Fruit fly (Drosophila melanogaster) whole organism, embryonic: ENCODE data around the gene CAHbeta.

Experiments
- BtbVII ChIP-seq: fragments of 200-800 bp; sonication (Bioruptor generic); optimal IDR thresholded peaks from 3 replicates; lab custom pipeline; 2017; ENCODE audit warnings: missing biosample characterization, mild to moderate bottlenecking, missing genetic modification characterization
- CG10543 ChIP-seq: fragments of 200-800 bp; sonication (Bioruptor generic); optimal IDR thresholded peaks from 3 replicates; lab custom pipeline; 2017; ENCODE audit warnings: missing biosample characterization, mild to moderate bottlenecking, missing genetic modification characterization, moderate library complexity
- CG12769 ChIP-seq: fragments of 200-800 bp; sonication (Bioruptor generic); optimal IDR thresholded peaks from 2 replicates; lab custom pipeline; 2019; ENCODE audit warnings: missing biosample characterization, mild to moderate bottlenecking, missing genetic modification characterization, moderate library complexity
- CG13894 ChIP-seq: fragments of 200-800 bp; sonication (Bioruptor generic); optimal IDR thresholded peaks from 3 replicates; lab custom pipeline; 2018; ENCODE audit warnings: missing biosample characterization, mild to moderate bottlenecking, missing genetic modification characterization, moderate library complexity
- CG16815 ChIP-seq: fragments of 200-800 bp; sonication (Bioruptor generic); optimal IDR thresholded peaks from 3 replicates; lab custom pipeline; 2017; ENCODE audit warnings: missing biosample characterization, mild to moderate bottlenecking, missing genetic modification characterization
- CG17186 ChIP-seq: fragments of 200-800 bp; sonication (Bioruptor generic); optimal IDR thresholded peaks from 3 replicates; lab custom pipeline; 2017; ENCODE audit warnings: missing biosample characterization, missing genetic modification reagents, missing genetic modification characterization
- CG17568 ChIP-seq: fragments of 200-800 bp; sonication (Bioruptor generic); optimal IDR thresholded peaks from 2 replicates; lab custom pipeline; 2018; ENCODE audit warnings: missing biosample characterization, mild to moderate bottlenecking, missing genetic modification characterization, moderate library complexity
- CG17912 ChIP-seq: fragments of 200-800 bp; sonication (Bioruptor generic); optimal IDR thresholded peaks from 2 replicates; lab custom pipeline; 2018; ENCODE audit warnings: missing biosample characterization, mild to moderate bottlenecking, missing genetic modification characterization
- CG18262 ChIP-seq: fragments of 200-800 bp; optimal IDR thresholded peaks from 3 replicates; lab custom pipeline; 2019; ENCODE audit warnings: missing biosample characterization, mild to moderate bottlenecking, missing genetic modification characterization, moderate library complexity
- CG32532 ChIP-seq: fragments of 200-800 bp; sonication (Bioruptor generic); IDR thresholded peaks from 2 replicates; pipeline ENCODE4 v1.3.6; 2022; ENCODE audit warnings: missing biosample characterization, missing genetic modification characterization
- CG32772 ChIP-seq: fragments of 200-800 bp; sonication (Bioruptor generic); IDR thresholded peaks from 2 replicates; pipeline ENCODE4 v1.3.6; 2022; ENCODE audit warnings: missing biosample characterization, missing genetic modification characterization
- CG3407 ChIP-seq: fragments of 200-800 bp; sonication (Bioruptor generic); optimal IDR thresholded peaks from 2 replicates; lab custom pipeline; 2018; ENCODE audit warnings: missing biosample characterization, mild to moderate bottlenecking, missing genetic modification characterization
- CG4282 ChIP-seq: fragments of 200-800 bp; sonication (Bioruptor generic); optimal IDR thresholded peaks from 2 replicates; lab custom pipeline; 2016; ENCODE audit warnings: missing biosample characterization, missing genetic modification characterization
- CG4328 ChIP-seq: fragments of 200-800 bp; sonication (Bioruptor generic); optimal IDR thresholded peaks from 3 replicates; lab custom pipeline; 2017; ENCODE audit warnings: missing biosample characterization, missing genetic modification reagents, missing genetic modification characterization
- CG4404 ChIP-seq: fragments of 200-800 bp; sonication (Bioruptor generic); IDR thresholded peaks from 2 replicates; pipeline ENCODE4 v1.3.6; 2022; ENCODE audit warnings: missing biosample characterization, missing genetic modification characterization
- CG6765 ChIP-seq: fragments of 200-800 bp; sonication (Bioruptor generic); optimal IDR thresholded peaks from 3 replicates; lab custom pipeline; 2017; ENCODE audit warnings: missing biosample characterization, mild to moderate bottlenecking, missing genetic modification characterization
- CG7786 ChIP-seq: fragments of 200-800 bp; sonication (Bioruptor generic); optimal IDR thresholded peaks from 2 replicates; lab custom pipeline; 2016; ENCODE audit warnings: missing biosample characterization, missing genetic modification characterization
- CG8359 ChIP-seq: fragments of 200-800 bp; sonication (Bioruptor generic); optimal IDR thresholded peaks from 2 replicates; lab custom pipeline; 2017; ENCODE audit warnings: missing biosample characterization, mild to moderate bottlenecking, missing genetic modification characterization, borderline replicate concordance
- CHES-1-like ChIP-seq: fragments of 200-800 bp; sonication (Bioruptor generic); optimal IDR thresholded peaks from 2 replicates; lab custom pipeline; 2016; ENCODE audit warnings: missing biosample characterization, missing genetic modification characterization
- CTCF ChIP-seq: fragments of 200-800 bp; sonication (Bioruptor generic); optimal IDR thresholded peaks from 2 replicates; lab custom pipeline; 2017; ENCODE audit warnings: missing biosample characterization, mild to moderate bottlenecking, missing genetic modification characterization, moderate library complexity
- CoRest ChIP-seq: fragments of 200-800 bp; sonication (Bioruptor generic); optimal IDR thresholded peaks from 3 replicates; lab custom pipeline; 2018; ENCODE audit warnings: missing biosample characterization, mild to moderate bottlenecking, missing genetic modification characterization, moderate library complexity
- Dek ChIP-seq: fragments of 200-800 bp; sonication (Bioruptor generic); optimal IDR thresholded peaks from 3 replicates; lab custom pipeline; 2019; ENCODE audit warnings: missing biosample characterization, mild to moderate bottlenecking, missing genetic modification characterization, moderate library complexity
- Ets65A ChIP-seq: fragments of 200-800 bp; sonication (Bioruptor generic); peaks from one replicate; lab custom pipeline; 2016; ENCODE audit warnings: missing biosample characterization, missing genetic modification characterization
- Kr ChIP-seq: fragments of 200-800 bp; sonication (Bioruptor generic); optimal IDR thresholded peaks from 2 replicates; lab custom pipeline; 2017; ENCODE audit warnings: missing biosample characterization, mild to moderate bottlenecking, missing genetic modification characterization
- Med ChIP-seq: fragments of 200-800 bp; sonication (Bioruptor generic); peaks from one replicate; lab custom pipeline; 2016; ENCODE audit warnings: missing biosample characterization, missing genetic modification characterization, mild to moderate bottlenecking, inconsistent platforms, moderate library complexity
- Oaz ChIP-seq: fragments of 200-800 bp; sonication (Bioruptor generic); IDR thresholded peaks from 2 replicates; pipeline ENCODE4 v1.3.6; 2022; ENCODE audit warnings: missing biosample characterization, missing genetic modification characterization
- Sox100B ChIP-seq: fragments of 200-800 bp; sonication (Bioruptor generic); optimal IDR thresholded peaks from 3 replicates; lab custom pipeline; 2018; ENCODE audit warnings: missing biosample characterization, mild to moderate bottlenecking, missing genetic modification characterization
- Sox102F ChIP-seq: fragments of 200-800 bp; sonication (Bioruptor generic); optimal IDR thresholded peaks from 2 replicates; lab custom pipeline; 2018; ENCODE audit warnings: missing biosample characterization, mild to moderate bottlenecking, missing genetic modification characterization, moderate library complexity
- Ssrp ChIP-seq: fragments of 200-800 bp; sonication (Bioruptor generic); optimal IDR thresholded peaks from 2 replicates; lab custom pipeline; 2018; ENCODE audit warnings: missing biosample characterization, mild to moderate bottlenecking, missing genetic modification characterization, moderate library complexity
- ase ChIP-seq: fragments of 200-800 bp; sonication (Bioruptor generic); IDR thresholded peaks from 3 replicates; pipeline ENCODE4 v1.3.6; 2022; ENCODE audit warnings: missing biosample characterization, missing genetic modification characterization
- cad ChIP-seq: fragments of >200 bp; optimal IDR thresholded peaks from 2 replicates; lab custom pipeline; 2017; ENCODE audit warnings: missing biosample characterization, missing genetic modification characterization
- chm ChIP-seq: fragments of 200-800 bp; sonication (Bioruptor generic); IDR thresholded peaks from 2 replicates; pipeline ENCODE4 v1.3.6; 2022; ENCODE audit warnings: missing biosample characterization, missing genetic modification characterization
- corto ChIP-seq: fragments of 200-800 bp; sonication (Bioruptor generic); optimal IDR thresholded peaks from 2 replicates; lab custom pipeline; 2016; ENCODE audit warnings: missing biosample characterization, mild to moderate bottlenecking, missing genetic modification characterization, moderate library complexity
- croc ChIP-seq: fragments of 200-800 bp; sonication (Bioruptor generic); conservative IDR thresholded peaks from 3 replicates; pipeline ENCODE4 v1.3.6; 2022; ENCODE audit warnings: missing biosample characterization, missing genetic modification characterization
- dati ChIP-seq: fragments of 200-800 bp; sonication (Bioruptor generic); IDR thresholded peaks from 2 replicates; pipeline ENCODE4 v1.3.6; 2022; ENCODE audit warnings: missing biosample characterization, missing genetic modification characterization
- grn ChIP-seq: fragments of 200-800 bp; sonication (Bioruptor generic); optimal IDR thresholded peaks from 3 replicates; lab custom pipeline; 2017; ENCODE audit warnings: missing biosample characterization, missing genetic modification characterization
- klu ChIP-seq: fragments of 200-800 bp; sonication (Bioruptor generic); IDR thresholded peaks from 2 replicates; pipeline ENCODE4 v1.3.6; 2022; ENCODE audit warnings: missing biosample characterization, missing genetic modification characterization
- luna ChIP-seq: fragments of 200-800 bp; sonication (Bioruptor generic); optimal IDR thresholded peaks from 2 replicates; lab custom pipeline; 2016; ENCODE audit warnings: missing biosample characterization, missing genetic modification characterization
- nau ChIP-seq: fragments of 200-800 bp; sonication (Bioruptor generic); optimal IDR thresholded peaks from 3 replicates; lab custom pipeline; 2017; ENCODE audit warnings: missing biosample characterization, mild to moderate bottlenecking, missing genetic modification characterization, missing genetic modification reagents
- pan ChIP-seq, 4 experiments: fragments of >200 bp in 3 of 4; fragments of 200-800 bp in 1 of 4; sonication (Bioruptor generic) in 1 of 4; optimal IDR thresholded peaks in 3 of 4; IDR thresholded peaks in 1 of 4; 2 replicates each; pipeline versions ENCODE4 v1.3.6 to Lab custom; 2017 to 2022; ENCODE audit warnings: missing biosample characterization in 2 of 4, missing genetic modification characterization in 2 of 4, mixed read lengths in 1 of 4
- pros ChIP-seq: fragments of 200-800 bp; sonication (Bioruptor generic); optimal IDR thresholded peaks from 3 replicates; lab custom pipeline; 2019; ENCODE audit warnings: missing biosample characterization, mild to moderate bottlenecking, missing genetic modification characterization, moderate library complexity
- sc ChIP-seq, 3 experiments: fragments of >200 bp in 2 of 3; fragments of 200-800 bp in 1 of 3; sonication (Bioruptor generic) in 1 of 3; optimal IDR thresholded peaks; 2 replicates in 2 of 3; 3 replicates in 1 of 3; lab custom pipeline; 2017; ENCODE audit warnings: mild to moderate bottlenecking in 1 of 3, missing biosample characterization in 1 of 3, missing genetic modification characterization in 1 of 3, missing genetic modification reagents in 1 of 3
- sens ChIP-seq: fragments of 200-800 bp; sonication (Bioruptor generic); peaks from one replicate; lab custom pipeline; 2016; ENCODE audit warnings: missing biosample characterization, missing genetic modification characterization
- sug ChIP-seq: fragments of 200-800 bp; optimal IDR thresholded peaks from 2 replicates; lab custom pipeline; 2019; ENCODE audit warnings: missing biosample characterization, mild to moderate bottlenecking, missing genetic modification characterization, moderate library complexity
- tll ChIP-seq, 2 experiments: fragments of 200-800 bp in 1 of 2; fragments of >200 bp in 1 of 2; sonication (Bioruptor generic) in 1 of 2; optimal IDR thresholded peaks; 2 replicates each; lab custom pipeline; 2017 to 2019; ENCODE audit warnings: missing biosample characterization in 2 of 2, missing genetic modification characterization in 2 of 2, mild to moderate bottlenecking in 1 of 2, moderate library complexity in 1 of 2
- tna ChIP-seq: fragments of 200-800 bp; sonication (Bioruptor generic); IDR thresholded peaks from 2 replicates; pipeline ENCODE4 v1.3.6; 2022; ENCODE audit warnings: missing biosample characterization, missing genetic modification characterization; ENCODE audit not compliant: partially characterized antibody
- zen ChIP-seq: fragments of 200-800 bp; sonication (Bioruptor generic); optimal IDR thresholded peaks from 3 replicates; lab custom pipeline; 2018; ENCODE audit warnings: missing biosample characterization, mild to moderate bottlenecking, missing genetic modification characterization, moderate library complexity

The CAHbeta gene

DNA sequence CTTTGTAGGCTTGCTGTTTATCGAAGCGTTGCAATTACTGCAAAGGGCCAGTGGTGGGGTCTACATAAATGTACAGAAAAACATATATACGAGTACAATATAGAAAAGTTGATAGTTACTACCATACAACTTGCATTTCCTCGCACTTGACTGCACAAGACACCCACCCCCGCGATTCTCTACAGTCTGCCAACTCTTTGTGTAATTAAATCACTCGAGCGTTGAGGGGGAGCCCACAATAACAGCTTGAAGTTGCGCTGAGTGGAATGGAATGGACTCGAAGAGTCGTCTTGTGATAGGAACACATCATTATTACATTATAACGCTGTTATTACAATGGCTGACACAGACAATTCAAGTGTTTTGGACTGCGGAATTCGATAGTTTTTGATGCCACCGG lies 48.8 kb downstream of the CAHbeta start (continued):
- TF ChIP-seq corto (GFP tag; lab: Kevin White, UChicago) (no peak), CG4404 (GFP tag; lab: Robert Waterston, UW) (no peak), CoRest (tag; lab: Kevin White, UChicago) (no peak), pros (GFP tag; lab: Kevin White, UChicago) (peak; percentile 71), BtbVII (no peak), sc (optimal IDR thresholded peaks at IDR 0.05; lab: Kevin White, UChicago) (no peak), sc (GFP tag; optimal IDR thresholded peaks at IDR 0.05; lab: Kevin White, UChicago) (no peak)

DNA sequence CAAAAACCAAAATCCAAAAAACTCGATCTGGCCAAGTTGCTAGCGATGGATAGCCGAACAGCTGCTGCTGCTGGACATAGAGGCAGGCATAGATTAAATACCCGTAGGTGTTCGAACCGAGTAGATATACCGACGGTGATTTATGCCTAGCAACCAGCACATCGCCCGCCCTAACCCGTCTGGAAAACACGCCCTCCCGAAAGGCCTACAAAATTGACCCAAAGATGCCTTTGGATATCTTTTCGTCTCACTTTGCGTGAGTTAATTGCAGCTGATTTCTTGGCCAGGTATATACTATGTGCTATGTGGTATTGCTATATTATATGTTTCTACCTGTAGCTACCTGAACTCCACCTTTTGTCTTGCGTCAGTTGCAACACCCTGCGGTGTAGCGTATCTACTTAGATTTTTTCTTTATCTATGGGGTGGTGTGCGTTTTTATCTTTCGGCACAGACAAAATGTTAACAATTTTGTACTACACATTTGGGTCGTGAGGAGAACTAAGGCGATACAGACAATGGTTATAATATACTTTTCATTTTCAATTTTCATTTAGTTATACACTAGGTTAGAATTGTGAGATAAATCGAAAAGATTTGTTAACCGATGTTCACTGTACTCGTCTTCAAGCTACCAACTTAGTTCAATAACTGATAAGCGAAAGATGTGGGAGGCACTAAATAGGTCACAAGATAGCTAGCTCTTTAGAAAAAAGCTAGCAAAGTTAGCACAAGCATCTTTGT lies 49.5 kb downstream of the CAHbeta start:
- peak; percentile 63 for TF ChIP-seq sens
- no peak for TF ChIP-seq dati
- no peak for TF ChIP-seq CG4282 (GFP tag; lab: Kevin White, UChicago)
- TF ChIP-seq Oaz (GFP tag; lab: Robert Waterston, UW), result no peak
- TF ChIP-seq Med (GFP tag; lab: Kevin White, UChicago), result peak; percentile 64
- TF ChIP-seq Sox100B, result no peak
- TF ChIP-seq sug (tag; lab: Kevin White, UChicago), result no peak
- TF ChIP-seq CG18262 (tag; lab: Kevin White, UChicago), result no peak
- no peak for TF ChIP-seq Ets65A
- no peak for TF ChIP-seq Dek (tag; lab: Kevin White, UChicago)
- no peak for TF ChIP-seq CHES-1-like (GFP tag; lab: Kevin White, UChicago)
- no peak for TF ChIP-seq CG4328 (GFP tag; lab: Kevin White, UChicago)
- no peak for TF ChIP-seq CG8359 (GFP tag; lab: Kevin White, UChicago)
- peak; percentile 37 for TF ChIP-seq Kr (GFP tag; lab: Kevin White, UChicago)
- no peak for TF ChIP-seq croc
- TF ChIP-seq CG32532 (GFP tag; lab: Robert Waterston, UW), result no peak
- no peak for TF ChIP-seq pan (optimal IDR thresholded peaks at IDR 0.05; lab: Kevin White, UChicago)
- no peak for TF ChIP-seq pan (GFP tag; optimal IDR thresholded peaks at IDR 0.05 in 1 of 2, IDR thresholded peaks at IDR 0.05 in 1 of 2)
- peak; percentile 3 for TF ChIP-seq CG10543 (GFP tag; lab: Kevin White, UChicago)
- 0 out of 2 replicates have a peak, but pooled peaks have one; percentile 29 for TF ChIP-seq chm
- peak; percentile 74 for TF ChIP-seq zen (tag; lab: Kevin White, UChicago)
- TF ChIP-seq tna (GFP tag; lab: Robert Waterston, UW), result no peak
- TF ChIP-seq Sox102F (GFP tag; lab: Kevin White, UChicago), result no peak
- no peak for TF ChIP-seq CG7786 (GFP tag; lab: Kevin White, UChicago)
- no peak for TF ChIP-seq Ssrp (tag; lab: Kevin White, UChicago)
- TF ChIP-seq grn (GFP tag; lab: Kevin White, UChicago), result peak; percentile 11
- TF ChIP-seq cad (GFP tag; lab: Kevin White, UChicago), result peak; percentile 59
- peak in 1 of 2 experiments; percentile 95 for TF ChIP-seq tll (GFP tag; optimal IDR thresholded peaks at IDR 0.05; lab: Kevin White, UChicago)
- no peak for TF ChIP-seq CG17912 (GFP tag; lab: Kevin White, UChicago)
- no peak for TF ChIP-seq CG17568 (GFP tag; lab: Kevin White, UChicago)
- TF ChIP-seq CG32772 (GFP tag; lab: Robert Waterston, UW), result no peak
- TF ChIP-seq klu (GFP tag; lab: Robert Waterston, UW), result no peak
- TF ChIP-seq CG17186, result no peak
- no peak for TF ChIP-seq nau (GFP tag; lab: Kevin White, UChicago)
- TF ChIP-seq CG6765, result no peak
- TF ChIP-seq luna (GFP tag; lab: Kevin White, UChicago), result no peak
- TF ChIP-seq CG16815, result no peak
- no peak for TF ChIP-seq CTCF (GFP tag; lab: Kevin White, UChicago)
- no peak for TF ChIP-seq CG3407 (GFP tag; lab: Kevin White, UChicago)
- TF ChIP-seq CG13894 (tag; lab: Kevin White, UChicago), result peak; percentile 27
- TF ChIP-seq CG12769, result peak; percentile 56
- TF ChIP-seq ase (GFP tag; lab: Robert Waterston, UW), result no peak
